Fruit fly (Drosophila melanogaster) whole organism, embryonic: Measurements from ENCODE around the gene ND-39.

Source experiments
- B-H1 ChIP-seq: fragments of 200-800 bp; sonication (Bioruptor generic); IDR thresholded peaks from 3 replicates; pipeline ENCODE4 v1.3.6; 2022; ENCODE audit warnings: missing biosample characterization, missing genetic modification characterization
- CG10462 ChIP-seq: fragments of 200-800 bp; sonication (Bioruptor generic); optimal IDR thresholded peaks from 2 replicates; lab custom pipeline; 2016; ENCODE audit warnings: missing biosample characterization, missing genetic modification characterization
- CG11456 ChIP-seq: fragments of 200-800 bp; sonication (Bioruptor generic); IDR thresholded peaks from 3 replicates; pipeline ENCODE4 v1.3.6; 2022; ENCODE audit warnings: missing biosample characterization, missing genetic modification characterization
- CG12659 ChIP-seq: fragments of 200-800 bp; sonication (Bioruptor generic); optimal IDR thresholded peaks from 3 replicates; lab custom pipeline; 2017; ENCODE audit warnings: mild to moderate bottlenecking, missing biosample characterization, missing genetic modification reagents, missing genetic modification characterization
- CG12744 ChIP-seq: fragments of 200-800 bp; sonication (Bioruptor generic); optimal IDR thresholded peaks from 2 replicates; lab custom pipeline; 2016; ENCODE audit warnings: missing biosample characterization, missing genetic modification characterization
- CG14014 ChIP-seq: fragments of 200-800 bp; sonication (Bioruptor generic); IDR thresholded peaks from 2 replicates; pipeline ENCODE4 v1.3.6; 2022; ENCODE audit warnings: missing biosample characterization, missing genetic modification characterization
- CG14710 ChIP-seq: fragments of 200-800 bp; sonication (Bioruptor generic); optimal IDR thresholded peaks from 3 replicates; lab custom pipeline; 2019; ENCODE audit warnings: missing biosample characterization, mild to moderate bottlenecking, missing genetic modification characterization, moderate library complexity
- CG15479 ChIP-seq: fragments of 200-800 bp; sonication (Bioruptor generic); optimal IDR thresholded peaks from 3 replicates; lab custom pipeline; 2019; ENCODE audit warnings: missing biosample characterization, mild to moderate bottlenecking, missing genetic modification characterization, moderate library complexity
- CG15514 ChIP-seq: fragments of 200-800 bp; sonication (Bioruptor generic); optimal IDR thresholded peaks from 3 replicates; lab custom pipeline; 2017; ENCODE audit warnings: missing biosample characterization, missing genetic modification characterization, mild to moderate bottlenecking, moderate library complexity, missing genetic modification reagents
- CG17802 ChIP-seq: fragments of 200-800 bp; sonication (Bioruptor generic); optimal IDR thresholded peaks from 2 replicates; lab custom pipeline; 2018; ENCODE audit warnings: missing biosample characterization, mild to moderate bottlenecking, missing genetic modification characterization, moderate library complexity
- CG2712 ChIP-seq: fragments of 200-800 bp; optimal IDR thresholded peaks from 3 replicates; lab custom pipeline; 2019; ENCODE audit warnings: missing biosample characterization, mild to moderate bottlenecking, missing genetic modification characterization, moderate library complexity
- CG30403 ChIP-seq: fragments of 200-800 bp; sonication (Bioruptor generic); optimal IDR thresholded peaks from 3 replicates; lab custom pipeline; 2016; ENCODE audit warnings: missing biosample characterization, missing genetic modification characterization
- CG34224 ChIP-seq: fragments of 200-800 bp; sonication (Bioruptor generic); IDR thresholded peaks from 3 replicates; pipeline ENCODE4 v1.3.6; 2022; ENCODE audit warnings: missing biosample characterization, missing genetic modification characterization; ENCODE audit not compliant: partially characterized antibody
- CG3726 ChIP-seq: fragments of 200-800 bp; sonication (Bioruptor generic); IDR thresholded peaks from 3 replicates; pipeline ENCODE4, ENCODE4 v1.3.6; 2022; ENCODE audit warnings: missing biosample characterization, missing genetic modification characterization
- CG4282 ChIP-seq: fragments of 200-800 bp; sonication (Bioruptor generic); optimal IDR thresholded peaks from 2 replicates; lab custom pipeline; 2016; ENCODE audit warnings: missing biosample characterization, missing genetic modification characterization
- CG4404 ChIP-seq: fragments of 200-800 bp; sonication (Bioruptor generic); IDR thresholded peaks from 2 replicates; pipeline ENCODE4 v1.3.6; 2022; ENCODE audit warnings: missing biosample characterization, missing genetic modification characterization
- CG4707 ChIP-seq: fragments of 200-800 bp; sonication (Bioruptor generic); optimal IDR thresholded peaks from 2 replicates; lab custom pipeline; 2018; ENCODE audit warnings: missing biosample characterization, mild to moderate bottlenecking, missing genetic modification characterization, moderate library complexity
- CG7556 ChIP-seq: fragments of 200-800 bp; sonication (Bioruptor generic); optimal IDR thresholded peaks from 2 replicates; lab custom pipeline; 2017; ENCODE audit warnings: missing biosample characterization, mild to moderate bottlenecking, missing genetic modification characterization
- CG7839 ChIP-seq: fragments of 200-800 bp; sonication (Bioruptor generic); optimal IDR thresholded peaks from 3 replicates; lab custom pipeline; 2018; ENCODE audit warnings: missing biosample characterization, mild to moderate bottlenecking, missing genetic modification characterization, moderate library complexity
- CG9932 ChIP-seq: fragments of 200-800 bp; sonication (Bioruptor generic); IDR thresholded peaks from 2 replicates; pipeline ENCODE4 v1.3.6; 2022; ENCODE audit warnings: missing biosample characterization, missing genetic modification characterization
- Chrac-16 ChIP-seq: fragments of 200-800 bp; sonication (Bioruptor generic); optimal IDR thresholded peaks from 3 replicates; lab custom pipeline; 2016; ENCODE audit warnings: missing biosample characterization, missing genetic modification characterization
- CoRest ChIP-seq: fragments of 200-800 bp; sonication (Bioruptor generic); optimal IDR thresholded peaks from 3 replicates; lab custom pipeline; 2018; ENCODE audit warnings: missing biosample characterization, mild to moderate bottlenecking, missing genetic modification characterization, moderate library complexity
- CrebB ChIP-seq: fragments of 200-800 bp; sonication (Bioruptor generic); optimal IDR thresholded peaks from 3 replicates; lab custom pipeline; 2018; ENCODE audit warnings: missing biosample characterization, mild to moderate bottlenecking, missing genetic modification characterization
- D19B ChIP-seq: fragments of 200-800 bp; sonication (Bioruptor generic); optimal IDR thresholded peaks from 2 replicates; lab custom pipeline; 2017; ENCODE audit warnings: missing biosample characterization, mild to moderate bottlenecking, missing genetic modification characterization
- Hey ChIP-seq: fragments of 200-800 bp; sonication (Bioruptor generic); optimal IDR thresholded peaks from 3 replicates; lab custom pipeline; 2018; ENCODE audit warnings: missing biosample characterization, mild to moderate bottlenecking, missing genetic modification characterization
- Hsf ChIP-seq: fragments of 200-800 bp; sonication (Bioruptor generic); optimal IDR thresholded peaks from 3 replicates; lab custom pipeline; 2016; ENCODE audit warnings: missing biosample characterization, missing genetic modification characterization
- Meics ChIP-seq: fragments of 200-800 bp; sonication (Bioruptor generic); optimal IDR thresholded peaks from 2 replicates; lab custom pipeline; 2017; ENCODE audit warnings: missing biosample characterization, mild to moderate bottlenecking, missing genetic modification characterization
- Mes4 ChIP-seq: fragments of 200-800 bp; sonication (Bioruptor generic); optimal IDR thresholded peaks from 2 replicates; lab custom pipeline; 2016; ENCODE audit warnings: missing biosample characterization, missing genetic modification characterization
- Nf-YA ChIP-seq: fragments of 200-800 bp; sonication (Bioruptor generic); IDR thresholded peaks from 2 replicates; pipeline ENCODE4 v1.3.6; 2022; ENCODE audit warnings: missing biosample characterization, missing genetic modification characterization
- Six4 ChIP-seq: fragments of 200-800 bp; sonication (Bioruptor generic); optimal IDR thresholded peaks from 2 replicates; lab custom pipeline; 2016; ENCODE audit warnings: missing biosample characterization, missing genetic modification characterization
- YL-1 ChIP-seq: fragments of 200-800 bp; sonication (Bioruptor generic); optimal IDR thresholded peaks from 3 replicates; lab custom pipeline; 2017; ENCODE audit warnings: missing biosample characterization, mild to moderate bottlenecking, missing genetic modification characterization
- ash1 ChIP-seq: fragments of 200-800 bp; sonication (Bioruptor generic); optimal IDR thresholded peaks from 2 replicates; lab custom pipeline; 2018; ENCODE audit warnings: missing biosample characterization, mild to moderate bottlenecking, missing genetic modification characterization
- bab2 ChIP-seq: fragments of 200-800 bp; sonication (Bioruptor generic); optimal IDR thresholded peaks from 2 replicates; lab custom pipeline; 2016; ENCODE audit warnings: missing biosample characterization, missing genetic modification characterization
- en ChIP-seq: fragments of 200-800 bp; sonication (Bioruptor generic); optimal IDR thresholded peaks from 2 replicates; lab custom pipeline; 2016; ENCODE audit warnings: missing biosample characterization, missing genetic modification characterization
- fd3F ChIP-seq: fragments of 200-800 bp; sonication (Bioruptor generic); optimal IDR thresholded peaks from 2 replicates; lab custom pipeline; 2018; ENCODE audit warnings: missing biosample characterization, mild to moderate bottlenecking, missing genetic modification characterization, moderate library complexity
- inv ChIP-seq: fragments of 200-800 bp; sonication (Bioruptor generic); IDR thresholded peaks from 2 replicates; pipeline ENCODE4 v1.3.6; 2022; ENCODE audit warnings: missing biosample characterization, missing genetic modification characterization; ENCODE audit not compliant: partially characterized antibody
- kah ChIP-seq: fragments of 200-800 bp; sonication (Bioruptor generic); optimal IDR thresholded peaks from 2 replicates; lab custom pipeline; 2018; ENCODE audit warnings: missing biosample characterization, mild to moderate bottlenecking, missing genetic modification characterization
- lov ChIP-seq, 2 experiments: fragments of 200-800 bp in 1 of 2; fragments of >200 bp in 1 of 2; sonication (Bioruptor generic) in 1 of 2; IDR thresholded peaks in 1 of 2; optimal IDR thresholded peaks in 1 of 2; 2 replicates in 1 of 2; 3 replicates in 1 of 2; pipeline versions ENCODE4 v1.3.6 to Lab custom; 2017 to 2022; ENCODE audit warnings: missing biosample characterization in 1 of 2, missing genetic modification characterization in 1 of 2
- peb ChIP-seq: fragments of 200-800 bp; sonication (Bioruptor generic); IDR thresholded peaks from 2 replicates; pipeline ENCODE4 v1.3.6; 2022; ENCODE audit warnings: missing biosample characterization, missing genetic modification characterization
- pfk ChIP-seq: fragments of 200-800 bp; sonication (Bioruptor generic); optimal IDR thresholded peaks from 2 replicates; lab custom pipeline; 2018; ENCODE audit warnings: missing biosample characterization, mild to moderate bottlenecking, missing genetic modification characterization, moderate library complexity
- prd ChIP-seq, 3 experiments: fragments of >200 bp in 2 of 3; fragments of 200-800 bp in 1 of 3; sonication (Bioruptor generic) in 1 of 3; optimal IDR thresholded peaks in 2 of 3; IDR thresholded peaks in 1 of 3; 2 replicates in 2 of 3; 3 replicates in 1 of 3; pipeline versions ENCODE4 v1.3.6 to Lab custom; 2017 to 2022; ENCODE audit warnings: missing biosample characterization in 1 of 3, missing genetic modification characterization in 1 of 3
- sima ChIP-seq: fragments of 200-800 bp; sonication (Bioruptor generic); optimal IDR thresholded peaks from 2 replicates; lab custom pipeline; 2016; ENCODE audit warnings: missing biosample characterization, missing genetic modification characterization
- sisA ChIP-seq: fragments of 200-800 bp; sonication (Bioruptor generic); IDR thresholded peaks from 2 replicates; pipeline ENCODE4 v1.3.6; 2022; ENCODE audit warnings: missing biosample characterization, missing genetic modification characterization
- sr ChIP-seq: fragments of 200-800 bp; sonication (Bioruptor generic); IDR thresholded peaks from 3 replicates; pipeline ENCODE4 v1.3.6; 2022; ENCODE audit warnings: missing biosample characterization, missing genetic modification characterization
- stwl ChIP-seq: fragments of 200-800 bp; sonication (Bioruptor generic); optimal IDR thresholded peaks from 3 replicates; lab custom pipeline; 2018; ENCODE audit warnings: missing biosample characterization, mild to moderate bottlenecking, missing genetic modification characterization, moderate library complexity
- tll ChIP-seq, 2 experiments: fragments of 200-800 bp in 1 of 2; fragments of >200 bp in 1 of 2; sonication (Bioruptor generic) in 1 of 2; optimal IDR thresholded peaks; 2 replicates each; lab custom pipeline; 2017 to 2019; ENCODE audit warnings: missing biosample characterization in 2 of 2, missing genetic modification characterization in 2 of 2, mild to moderate bottlenecking in 1 of 2, moderate library complexity in 1 of 2
- vfl ChIP-seq: fragments of 200-800 bp; sonication (Bioruptor generic); optimal IDR thresholded peaks from 2 replicates; lab custom pipeline; 2016; ENCODE audit warnings: missing biosample characterization, missing genetic modification characterization

Gene ND-39

dm6 chr3L:20540182-20540974 is 48.5 kb downstream of the ND-39 start, which contains the start of gene Rcd2 (continued):
- no peak for TF ChIP-seq pfk (GFP tag; lab: Kevin White, UChicago)
- TF ChIP-seq CG3726 = no peak
- TF ChIP-seq sisA (GFP tag; lab: Robert Waterston, UW) = no peak
- TF ChIP-seq CG15514 (GFP tag; lab: Kevin White, UChicago) = peak; percentile 79
- TF ChIP-seq Hey (tag; lab: Kevin White, UChicago) = no peak
- TF ChIP-seq vfl (GFP tag; lab: Kevin White, UChicago) = peak; percentile 30
- TF ChIP-seq CG12659 (GFP tag; lab: Kevin White, UChicago) = peak; percentile 95
- TF ChIP-seq YL-1 (GFP tag; lab: Kevin White, UChicago) = peak; percentile 49
- peak; percentile 74 for TF ChIP-seq inv (GFP tag; lab: Robert Waterston, UW)
- TF ChIP-seq CrebB (tag; lab: Kevin White, UChicago) = peak; percentile 79
- TF ChIP-seq CG7839 (tag; lab: Kevin White, UChicago) = peak; percentile 91
- peak; percentile 60 for TF ChIP-seq CG12744 (GFP tag; lab: Kevin White, UChicago)
- peak; percentile 58 for TF ChIP-seq CG4707
- TF ChIP-seq D19B (GFP tag; lab: Kevin White, UChicago) = peak; percentile 65
- TF ChIP-seq CG2712 (tag; lab: Kevin White, UChicago) = peak; percentile 86
- TF ChIP-seq Nf-YA (GFP tag; lab: Robert Waterston, UW) = peak; percentile 51; the same call in 1 of the 2 replicates
- peak; percentile 60 for TF ChIP-seq B-H1 (GFP tag; lab: Robert Waterston, UW)
- TF ChIP-seq CG11456 (GFP tag; lab: Robert Waterston, UW) = 0 out of 3 replicates have a peak, but pooled peaks have one; percentile 23
- no peak for TF ChIP-seq Mes4 (GFP tag; lab: Kevin White, UChicago)
- no peak for TF ChIP-seq prd (optimal IDR thresholded peaks at IDR 0.05; lab: Kevin White, UChicago)
- TF ChIP-seq prd (GFP tag; IDR thresholded peaks at IDR 0.05; lab: Robert Waterston, UW) = peak; percentile 83
- no peak for TF ChIP-seq lov (optimal IDR thresholded peaks at IDR 0.05; lab: Kevin White, UChicago)
- peak; percentile 47; the same call in 1 of the 3 replicates for TF ChIP-seq lov (GFP tag; IDR thresholded peaks at IDR 0.05; lab: Robert Waterston, UW)
- no peak for TF ChIP-seq CG17802
- TF ChIP-seq tll (GFP tag; optimal IDR thresholded peaks at IDR 0.05; lab: Kevin White, UChicago) = no peak
- peak; percentile 89 for TF ChIP-seq CG7556
- TF ChIP-seq peb (GFP tag; lab: Robert Waterston, UW) = peak; percentile 17; the same call in 1 of the 2 replicates
- peak; percentile 68 for TF ChIP-seq bab2
- peak; percentile 84 for TF ChIP-seq fd3F (GFP tag; lab: Kevin White, UChicago)
- no peak for TF ChIP-seq sima (GFP tag; lab: Kevin White, UChicago)
- TF ChIP-seq CG10462 (GFP tag; lab: Kevin White, UChicago) = peak; percentile 12
- no peak for TF ChIP-seq ash1 (GFP tag; lab: Kevin White, UChicago)
- peak; percentile 81 for TF ChIP-seq CG14014
- TF ChIP-seq stwl (tag; lab: Kevin White, UChicago) = peak; percentile 83
- no peak for TF ChIP-seq Chrac-16 (GFP tag; lab: Kevin White, UChicago)
- TF ChIP-seq CG9932 (GFP tag; lab: Robert Waterston, UW) = peak; percentile 86
- peak; percentile 29 for TF ChIP-seq CG15479 (GFP tag; lab: Kevin White, UChicago)
- peak; percentile 51 for TF ChIP-seq CG14710 (tag; lab: Kevin White, UChicago)
- no peak for TF ChIP-seq en
- peak; percentile 39 for TF ChIP-seq Hsf (GFP tag; lab: Kevin White, UChicago)
- no peak for TF ChIP-seq CG4282 (GFP tag; lab: Kevin White, UChicago)
- no peak for TF ChIP-seq Six4 (GFP tag; lab: Kevin White, UChicago)
- TF ChIP-seq CoRest (tag; lab: Kevin White, UChicago) = peak; percentile 88
- peak; percentile 95 for TF ChIP-seq CG34224 (GFP tag; lab: Robert Waterston, UW)
- peak; percentile 93 for TF ChIP-seq Meics
- peak; percentile 70 for TF ChIP-seq kah (GFP tag; lab: Kevin White, UChicago)
- TF ChIP-seq CG4404 (GFP tag; lab: Robert Waterston, UW) = no peak
- no peak for TF ChIP-seq sr
- TF ChIP-seq CG30403 (GFP tag; lab: Kevin White, UChicago) = peak; percentile 62
